Worm (Caenorhabditis elegans): Measurements from ENCODE around the gene best-14.

ce11 chrV:10555239-10555638 is 2.5 kb upstream of the best-14 start, which contains the start of gene F32G8.3:
- no peak for TF ChIP-seq unc-62 (GFP tag; optimal IDR thresholded peaks at IDR 0.05)
- TF ChIP-seq ama-1 (optimal IDR thresholded peaks at IDR 0.05): no peak
- no peak for TF ChIP-seq pqm-1 (tag; optimal IDR thresholded peaks at IDR 0.05)
- TF ChIP-seq lin-15B (tag; optimal IDR thresholded peaks at IDR 0.05): no peak
- TF ChIP-seq mdl-1 (tag; optimal IDR thresholded peaks at IDR 0.05): no peak
- no peak for TF ChIP-seq unc-30 (tag; optimal IDR thresholded peaks at IDR 0.05)
- no peak for TF ChIP-seq sptf-1 (tag; optimal IDR thresholded peaks at IDR 0.05)
- no peak for TF ChIP-seq fos-1 (tag; optimal IDR thresholded peaks at IDR 0.05)
- TF ChIP-seq elt-2 (tag; optimal IDR thresholded peaks at IDR 0.05): no peak
- no peak for TF ChIP-seq nhr-19 (GFP tag; conservative IDR thresholded peaks at IDR 0.05)
- TF ChIP-seq lin-39 (tag; optimal IDR thresholded peaks at IDR 0.05): no peak
- no peak for TF ChIP-seq nhr-11 (tag; optimal IDR thresholded peaks at IDR 0.05)
